Fruit fly (Drosophila melanogaster) whole organism, prepupa: Measurements from ENCODE around the gene CG33796.

ENCODE experiments used
- Blimp-1 ChIP-seq: fragments of 200-800 bp; sonication (Bioruptor generic); optimal IDR thresholded peaks from 3 replicates; lab custom pipeline; 2017; ENCODE audit warnings: missing biosample characterization, missing genetic modification characterization, mild to moderate bottlenecking, moderate library complexity, missing genetic modification reagents
- CG10631 ChIP-seq: fragments of 200-800 bp; sonication (Bioruptor generic); optimal IDR thresholded peaks from 2 replicates; lab custom pipeline; 2016; ENCODE audit warnings: missing biosample characterization, missing genetic modification characterization
- CG10669 ChIP-seq: fragments of 200-800 bp; sonication (Bioruptor generic); optimal IDR thresholded peaks from 3 replicates; lab custom pipeline; 2018; ENCODE audit warnings: missing biosample characterization, mild to moderate bottlenecking, missing genetic modification characterization, moderate library complexity
- CG11294 ChIP-seq: fragments of 200-800 bp; sonication (Bioruptor generic); IDR thresholded peaks from 2 replicates; pipeline ENCODE4 v1.3.6; 2022; ENCODE audit warnings: missing biosample characterization, missing genetic modification characterization
- CG11762 ChIP-seq: fragments of 200-800 bp; sonication (Bioruptor generic); optimal IDR thresholded peaks from 3 replicates; lab custom pipeline; 2016; ENCODE audit warnings: missing biosample characterization, missing genetic modification characterization; ENCODE audit not compliant: insufficient read depth
- CG11902 ChIP-seq: fragments of 200-800 bp; sonication (Bioruptor generic); optimal IDR thresholded peaks from 3 replicates; lab custom pipeline; 2016; ENCODE audit warnings: missing biosample characterization, missing genetic modification characterization
- CG16779 ChIP-seq: fragments of 200-800 bp; sonication (Bioruptor generic); optimal IDR thresholded peaks from 3 replicates; lab custom pipeline; 2017; ENCODE audit warnings: missing biosample characterization, mild to moderate bottlenecking, missing genetic modification characterization
- CG3032 ChIP-seq: fragments of 200-800 bp; optimal IDR thresholded peaks from 2 replicates; lab custom pipeline; 2019; ENCODE audit warnings: missing biosample characterization, mild to moderate bottlenecking, missing genetic modification characterization, moderate library complexity
- CG32006 ChIP-seq: fragments of 200-800 bp; sonication (Bioruptor generic); optimal IDR thresholded peaks from 3 replicates; lab custom pipeline; 2017; ENCODE audit warnings: missing biosample characterization, mild to moderate bottlenecking, missing genetic modification characterization
- CG34406 ChIP-seq: fragments of 200-800 bp; sonication (Bioruptor generic); optimal IDR thresholded peaks from 3 replicates; lab custom pipeline; 2016; ENCODE audit warnings: missing biosample characterization, missing genetic modification characterization
- CG3919 ChIP-seq: fragments of 200-800 bp; sonication (Bioruptor generic); optimal IDR thresholded peaks from 3 replicates; lab custom pipeline; 2016; ENCODE audit warnings: missing biosample characterization, missing genetic modification characterization
- CG4318 ChIP-seq: fragments of 200-800 bp; sonication (Bioruptor generic); optimal IDR thresholded peaks from 3 replicates; lab custom pipeline; 2017; ENCODE audit warnings: missing biosample characterization, mild to moderate bottlenecking, missing genetic modification characterization
- CG6163 ChIP-seq: fragments of 200-800 bp; sonication (Bioruptor generic); IDR thresholded peaks from 3 replicates; pipeline ENCODE4 v1.3.6; 2022; ENCODE audit warnings: missing biosample characterization, missing genetic modification characterization
- CG6276 ChIP-seq: fragments of 200-800 bp; sonication (Bioruptor generic); optimal IDR thresholded peaks from 2 replicates; lab custom pipeline; 2017; ENCODE audit warnings: missing biosample characterization, mild to moderate bottlenecking, missing genetic modification characterization
- CG6792 ChIP-seq: fragments of 200-800 bp; sonication (Bioruptor generic); optimal IDR thresholded peaks from 3 replicates; lab custom pipeline; 2016; ENCODE audit warnings: missing biosample characterization, missing genetic modification characterization
- CG6808 ChIP-seq: fragments of 200-800 bp; sonication (Bioruptor generic); optimal IDR thresholded peaks from 3 replicates; lab custom pipeline; 2017; ENCODE audit warnings: missing biosample characterization, missing genetic modification characterization, mild to moderate bottlenecking, moderate library complexity, missing genetic modification reagents
- CG6854 ChIP-seq: fragments of 200-800 bp; sonication (Bioruptor generic); optimal IDR thresholded peaks from 2 replicates; lab custom pipeline; 2017; ENCODE audit warnings: missing biosample characterization, mild to moderate bottlenecking, missing genetic modification characterization
- CG7368 ChIP-seq: fragments of 200-800 bp; sonication (Bioruptor generic); optimal IDR thresholded peaks from 3 replicates; lab custom pipeline; 2016; ENCODE audit warnings: missing biosample characterization, missing genetic modification characterization
- CG8319 ChIP-seq: fragments of 200-800 bp; sonication (Bioruptor generic); optimal IDR thresholded peaks from 3 replicates; lab custom pipeline; 2016; ENCODE audit warnings: missing biosample characterization, missing genetic modification characterization
- CG8632 ChIP-seq: fragments of 200-800 bp; sonication (Bioruptor generic); optimal IDR thresholded peaks from 3 replicates; lab custom pipeline; 2016; ENCODE audit warnings: missing biosample characterization, missing genetic modification characterization
- CG9139 ChIP-seq: fragments of 200-800 bp; sonication (Bioruptor generic); optimal IDR thresholded peaks from 3 replicates; lab custom pipeline; 2017; ENCODE audit warnings: missing biosample characterization, mild to moderate bottlenecking, missing genetic modification characterization
- Eip75B ChIP-seq: fragments of 200-800 bp; sonication (Bioruptor generic); optimal IDR thresholded peaks from 3 replicates; lab custom pipeline; 2016; ENCODE audit warnings: missing biosample characterization, missing genetic modification characterization
- Eip78C ChIP-seq: fragments of 200-800 bp; sonication (Bioruptor generic); peaks from one replicate; lab custom pipeline; 2016; ENCODE audit warnings: missing biosample characterization, missing genetic modification characterization
- Eip93F ChIP-seq: fragments of 200-800 bp; sonication (Bioruptor generic); optimal IDR thresholded peaks from 2 replicates; lab custom pipeline; 2016; ENCODE audit warnings: missing biosample characterization, mild to moderate bottlenecking, missing genetic modification characterization
- Ets96B ChIP-seq: fragments of 200-800 bp; optimal IDR thresholded peaks from 2 replicates; lab custom pipeline; 2019; ENCODE audit warnings: missing biosample characterization, mild to moderate bottlenecking, missing genetic modification characterization, moderate library complexity
- Hr38 ChIP-seq: sonication (Bioruptor generic); optimal IDR thresholded peaks from 2 replicates; lab custom pipeline; 2016; ENCODE audit warnings: missing biosample characterization, missing genetic modification characterization
- Lpt ChIP-seq: fragments of 200-800 bp; sonication (Bioruptor generic); optimal IDR thresholded peaks from 3 replicates; lab custom pipeline; 2016; ENCODE audit warnings: missing biosample characterization, missing genetic modification characterization
- Met ChIP-seq: fragments of 200-800 bp; sonication (Bioruptor generic); optimal IDR thresholded peaks from 3 replicates; lab custom pipeline; 2016; ENCODE audit warnings: missing biosample characterization, missing genetic modification characterization
- OdsH ChIP-seq: fragments of 200-800 bp; sonication (Bioruptor generic); optimal IDR thresholded peaks from 3 replicates; lab custom pipeline; 2016; ENCODE audit warnings: missing biosample characterization, missing genetic modification characterization
- Smox ChIP-seq: fragments of 200-800 bp; sonication (Bioruptor generic); optimal IDR thresholded peaks from 3 replicates; lab custom pipeline; 2016; ENCODE audit warnings: missing biosample characterization, missing genetic modification characterization
- Sox102F ChIP-seq: fragments of 200-800 bp; sonication (Bioruptor generic); optimal IDR thresholded peaks from 2 replicates; lab custom pipeline; 2016; ENCODE audit warnings: missing biosample characterization, mild to moderate bottlenecking, missing genetic modification characterization
- Sox15 ChIP-seq: fragments of 200-800 bp; sonication (Bioruptor generic); optimal IDR thresholded peaks from 3 replicates; lab custom pipeline; 2016; ENCODE audit warnings: missing biosample characterization, missing genetic modification characterization
- achi ChIP-seq: fragments of 200-800 bp; sonication (Bioruptor generic); optimal IDR thresholded peaks from 3 replicates; lab custom pipeline; 2016; ENCODE audit warnings: missing biosample characterization, missing genetic modification characterization
- acj6 ChIP-seq: fragments of 200-800 bp; sonication (Bioruptor generic); optimal IDR thresholded peaks from 3 replicates; lab custom pipeline; 2016; ENCODE audit warnings: missing biosample characterization, missing genetic modification characterization
- cyc ChIP-seq: fragments of 200-800 bp; sonication (Bioruptor generic); optimal IDR thresholded peaks from 3 replicates; lab custom pipeline; 2016; ENCODE audit warnings: missing biosample characterization, missing genetic modification characterization
- dsx ChIP-seq: fragments of 200-800 bp; optimal IDR thresholded peaks from 3 replicates; lab custom pipeline; 2019; ENCODE audit warnings: missing biosample characterization, mild to moderate bottlenecking, missing genetic modification characterization, moderate library complexity; ENCODE audit not compliant: poor library complexity, severe bottlenecking
- esn ChIP-seq: fragments of 200-800 bp; sonication (Bioruptor generic); optimal IDR thresholded peaks from 2 replicates; lab custom pipeline; 2016; ENCODE audit warnings: missing biosample characterization, mild to moderate bottlenecking, missing genetic modification characterization, moderate library complexity
- fd85E ChIP-seq: fragments of 200-800 bp; sonication (Bioruptor generic); optimal IDR thresholded peaks from 3 replicates; lab custom pipeline; 2016; ENCODE audit warnings: missing biosample characterization, missing genetic modification characterization
- fkh ChIP-seq: fragments of 200-800 bp; sonication (Bioruptor generic); optimal IDR thresholded peaks from 3 replicates; lab custom pipeline; 2017; ENCODE audit warnings: missing biosample characterization, mild to moderate bottlenecking, missing genetic modification characterization, moderate library complexity
- net ChIP-seq: fragments of 200-800 bp; sonication (Bioruptor generic); optimal IDR thresholded peaks from 3 replicates; lab custom pipeline; 2016; ENCODE audit warnings: missing biosample characterization, missing genetic modification characterization
- pdm3 ChIP-seq: fragments of 200-800 bp; sonication (Bioruptor generic); optimal IDR thresholded peaks from 3 replicates; lab custom pipeline; 2016; ENCODE audit warnings: missing biosample characterization, missing genetic modification characterization
- salr ChIP-seq, 2 experiments: fragments of 200-800 bp; sonication (Bioruptor generic); optimal IDR thresholded peaks; 3 replicates each; lab custom pipeline; 2016 to 2018; ENCODE audit warnings: missing biosample characterization in 2 of 2, missing genetic modification characterization in 2 of 2, mild to moderate bottlenecking in 1 of 2
- ss ChIP-seq, 2 experiments: fragments of 200-800 bp; sonication (Bioruptor generic); optimal IDR thresholded peaks; 2 replicates in 1 of 2; 3 replicates in 1 of 2; lab custom pipeline; 2017 to 2018; ENCODE audit warnings: mild to moderate bottlenecking in 2 of 2, missing biosample characterization in 2 of 2, missing genetic modification characterization in 2 of 2, moderate library complexity in 1 of 2
- svp ChIP-seq: fragments of 200-800 bp; sonication (Bioruptor generic); peaks from one replicate; lab custom pipeline; 2016; ENCODE audit warnings: missing biosample characterization, missing genetic modification characterization
- topi ChIP-seq: fragments of 200-800 bp; sonication (Bioruptor generic); optimal IDR thresholded peaks from 3 replicates; lab custom pipeline; 2016; ENCODE audit warnings: missing biosample characterization, missing genetic modification characterization

The CG33796 gene

DNA sequence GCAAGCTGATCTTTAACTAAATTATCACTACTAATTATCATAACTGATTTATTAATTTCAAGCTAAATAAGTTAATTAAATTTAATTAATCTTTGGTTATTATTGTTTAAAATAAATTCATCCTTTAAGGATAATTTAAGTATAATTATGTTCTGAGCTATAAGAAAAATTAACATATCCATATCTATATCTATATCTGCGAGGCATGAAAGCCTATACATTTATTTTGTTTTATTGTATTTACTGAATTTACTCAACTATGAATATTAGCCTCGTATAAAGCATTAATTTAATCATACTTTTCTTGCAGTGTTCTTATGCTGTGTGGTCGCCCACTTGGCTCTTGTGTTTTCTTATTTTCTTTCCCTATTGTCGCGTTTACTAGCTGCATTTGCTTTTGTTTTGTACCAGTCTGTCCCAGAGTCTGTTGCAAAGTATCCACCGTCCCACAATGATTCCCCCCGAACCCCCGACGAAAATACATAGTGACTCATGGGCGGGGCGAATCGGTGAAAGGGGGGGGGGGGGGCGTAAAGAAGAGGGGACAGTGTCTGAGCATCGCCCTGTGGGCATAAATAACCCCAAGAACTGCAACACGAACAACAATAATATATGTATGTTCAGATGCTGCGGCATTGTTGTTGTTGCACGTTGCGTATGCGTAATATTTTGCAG is 44.8 kb upstream of the CG33796 start (continued):
- TF ChIP-seq CG16779 (tag; lab: Kevin White, UChicago) (no peak), CG34406 (GFP tag; lab: Kevin White, UChicago) (no peak), pdm3 (no peak), CG8319 (GFP tag; lab: Kevin White, UChicago) (no peak), CG6276 (GFP tag; lab: Kevin White, UChicago) (peak; percentile 9), CG11762 (GFP tag; lab: Kevin White, UChicago) (no peak), achi (no peak), Hr38 (GFP tag; lab: Kevin White, UChicago) (no peak), CG4318 (no peak), Met (no peak), Smox (GFP tag; lab: Kevin White, UChicago) (no peak), CG9139 (GFP tag; lab: Kevin White, UChicago) (peak; percentile 21), esn (no peak), CG3919 (GFP tag; lab: Kevin White, UChicago) (peak; percentile 21), CG11902 (GFP tag; lab: Kevin White, UChicago) (no peak), Eip78C (peak; percentile 60), topi (GFP tag; lab: Kevin White, UChicago) (no peak), Ets96B (tag; lab: Kevin White, UChicago) (peak; percentile 39), fd85E (no peak), Blimp-1 (no peak), CG6854 (GFP tag; lab: Kevin White, UChicago) (no peak), Lpt (GFP tag; lab: Kevin White, UChicago) (peak; percentile 7), Eip75B (no peak), CG10631 (GFP tag; lab: Kevin White, UChicago) (no peak), CG32006 (GFP tag; lab: Kevin White, UChicago) (peak; percentile 15), CG7368 (GFP tag; lab: Kevin White, UChicago) (no peak), CG6163 (GFP tag; lab: Robert Waterston, UW) (peak; percentile 66; the same call in 2 of the 3 replicates), OdsH (no peak), Sox102F (GFP tag; lab: Kevin White, UChicago) (no peak), CG8632 (GFP tag; lab: Kevin White, UChicago) (no peak), acj6 (GFP tag; lab: Kevin White, UChicago) (no peak), ss (GFP tag; optimal IDR thresholded peaks at IDR 0.05; lab: Kevin White, UChicago) (peak; percentile 49 to 72), fkh (no peak), Sox15 (GFP tag; lab: Kevin White, UChicago) (no peak), dsx (GFP tag; lab: Kevin White, UChicago) (peak; percentile 97)

DNA sequence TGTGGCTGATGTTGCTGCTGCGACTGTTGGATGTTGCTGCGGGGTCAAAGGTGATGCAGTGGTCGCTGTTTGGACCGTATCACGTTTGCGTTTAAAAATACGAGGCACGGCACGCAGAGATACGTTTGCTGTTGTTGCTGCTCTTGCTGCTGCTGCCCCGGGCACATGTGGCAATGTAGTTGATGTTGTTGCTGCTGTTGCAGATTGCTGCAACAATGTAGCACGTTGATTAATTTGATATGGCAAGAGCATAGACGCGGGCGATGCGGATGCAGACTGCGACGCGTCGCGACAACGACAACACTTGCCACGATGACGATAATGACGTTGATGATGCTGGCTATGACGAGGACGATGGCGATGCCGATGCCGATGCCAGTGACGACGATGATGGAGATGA is 43.3 kb upstream of the CG33796 start:
- peak; percentile 100 for TF ChIP-seq dsx (GFP tag; lab: Kevin White, UChicago)
- TF ChIP-seq ss (GFP tag; optimal IDR thresholded peaks at IDR 0.05; lab: Kevin White, UChicago) = peak in 1 of 2 experiments; percentile 44
- TF ChIP-seq cyc (GFP tag; lab: Kevin White, UChicago) = no peak
- TF ChIP-seq CG10631 (GFP tag; lab: Kevin White, UChicago) = no peak
- peak; percentile 74 for TF ChIP-seq svp (GFP tag; lab: Kevin White, UChicago)
- peak; percentile 9 for TF ChIP-seq CG9139 (GFP tag; lab: Kevin White, UChicago)
- peak; percentile 5 for TF ChIP-seq CG6808
- TF ChIP-seq, all 60 proteins: peak for 5

- no peak for TF ChIP-seq Smox (GFP tag; lab: Kevin White, UChicago)
- TF ChIP-seq CG3032 (tag; lab: Kevin White, UChicago) = peak; percentile 63
- TF ChIP-seq achi = peak; percentile 42
- peak; percentile 13 for TF ChIP-seq CG10669 (GFP tag; lab: Kevin White, UChicago)
- peak; percentile 35 for TF ChIP-seq svp (GFP tag; lab: Kevin White, UChicago)
- peak; percentile 76 for TF ChIP-seq Eip78C
- peak; percentile 10 for TF ChIP-seq CG6792 (GFP tag; lab: Kevin White, UChicago)
- TF ChIP-seq OdsH = peak; percentile 37
- TF ChIP-seq Blimp-1 = peak; percentile 14
- TF ChIP-seq CG11294 = no peak
- peak; percentile 54 for TF ChIP-seq esn
- TF ChIP-seq CG8632 (GFP tag; lab: Kevin White, UChicago) = peak; percentile 60
- TF ChIP-seq salr (GFP tag; optimal IDR thresholded peaks at IDR 0.05; lab: Kevin White, UChicago) = peak in 1 of 2 experiments; percentile 18
- peak in 1 of 2 experiments; percentile 51 for TF ChIP-seq ss (GFP tag; optimal IDR thresholded peaks at IDR 0.05; lab: Kevin White, UChicago)
- TF ChIP-seq acj6 (GFP tag; lab: Kevin White, UChicago) = peak; percentile 48
- TF ChIP-seq cyc (GFP tag; lab: Kevin White, UChicago) = no peak
- TF ChIP-seq net (GFP tag; lab: Kevin White, UChicago) = no peak
- TF ChIP-seq CG11762 (GFP tag; lab: Kevin White, UChicago) = no peak
- TF ChIP-seq CG3919 (GFP tag; lab: Kevin White, UChicago) = no peak
- peak; percentile 48 for TF ChIP-seq CG10631 (GFP tag; lab: Kevin White, UChicago)
- TF ChIP-seq CG34406 (GFP tag; lab: Kevin White, UChicago) = peak; percentile 44
- TF ChIP-seq CG16779 (tag; lab: Kevin White, UChicago) = no peak
- no peak for TF ChIP-seq Eip93F (GFP tag; lab: Kevin White, UChicago)
- TF ChIP-seq Ets96B (tag; lab: Kevin White, UChicago) = peak; percentile 38
Observed at dm6 chr3L:16211936-16212287, 42.0 kb upstream of the CG33796 start.
